Worm (Caenorhabditis elegans) whole organism, midembryonic: ENCODE measurements around the gene tam-1.

ENCODE experiments used
- T22C8.4 ChIP-seq: fragments of 200-800 bp; sonication (Bioruptor generic); IDR thresholded peaks from 2 replicates; pipeline ENCODE4 v1.3.6; 2022; ENCODE audit warnings: missing genetic modification characterization, missing compliant biosample characterization
- cog-1 ChIP-seq: sonication (generic microtip); optimal IDR thresholded peaks from 2 replicates; lab custom pipeline; 2016; ENCODE audit warnings: missing genetic modification characterization, missing compliant biosample characterization
- klf-2 ChIP-seq: fragments of 200-800 bp; sonication (Bioruptor generic); conservative IDR thresholded peaks from 2 replicates; pipeline ENCODE4 v1.3.6; 2022; ENCODE audit warnings: missing genetic modification reagents, missing genetic modification characterization, missing compliant biosample characterization
- med-1 ChIP-seq: sonication (generic microtip); optimal IDR thresholded peaks from 2 replicates; lab custom pipeline; 2017; ENCODE audit warnings: missing genetic modification characterization, mild to moderate bottlenecking, missing compliant biosample characterization, antibody characterized with exemption, missing genetic modification reagents; ENCODE audit not compliant: insufficient read depth
- ref-1 ChIP-seq: fragments of 200-800 bp; sonication (Bioruptor generic); conservative IDR thresholded peaks from 2 replicates; pipeline ENCODE4 v1.3.6; 2022; ENCODE audit warnings: missing genetic modification reagents, missing genetic modification characterization, missing compliant biosample characterization
- tab-1 ChIP-seq: fragments of 200-800 bp; sonication (Bioruptor generic); IDR thresholded peaks from 2 replicates; pipeline ENCODE4 v1.3.6; 2022; ENCODE audit warnings: missing genetic modification characterization, missing compliant biosample characterization
- ztf-23 ChIP-seq: fragments of 200-800 bp; sonication (Bioruptor generic); IDR thresholded peaks from 2 replicates; pipeline ENCODE4 v1.3.6; 2022; ENCODE audit warnings: missing genetic modification reagents, missing genetic modification characterization, missing compliant biosample characterization
- ztf-29 ChIP-seq: fragments of 200-800 bp; sonication (Bioruptor generic); IDR thresholded peaks from 2 replicates; pipeline ENCODE4 v1.3.6; 2022; ENCODE audit warnings: missing genetic modification reagents, missing genetic modification characterization, missing compliant biosample characterization

DNA sequence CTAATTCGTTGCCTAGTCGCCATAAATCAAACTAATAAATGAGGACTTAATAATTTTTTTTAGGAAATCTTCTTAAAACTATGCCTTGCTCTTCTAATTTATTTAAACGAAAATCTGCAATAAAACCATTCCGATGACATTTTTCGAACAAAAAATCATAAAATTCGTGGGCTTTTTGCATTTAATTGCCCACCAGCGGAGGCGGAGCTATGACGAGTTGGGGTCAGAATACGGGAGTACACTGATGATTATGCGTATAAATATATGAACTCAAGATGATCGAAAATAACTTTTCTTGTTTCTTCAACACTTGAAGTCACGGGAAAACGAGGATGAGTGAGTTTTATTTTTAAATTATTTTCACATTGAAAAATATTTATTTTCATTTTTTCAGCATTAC is 28.5 kb downstream of the tam-1 start, which contains the start of gene catp-2:
- TF ChIP-seq klf-2 (GFP tag; lab: Robert Waterston, UW) (no peak), tab-1 (no peak), T22C8.4 (GFP tag; lab: Robert Waterston, UW) (no peak), cog-1 (tag; lab: Kevin White, UChicago) (no peak), med-1 (GFP tag; lab: Kevin White, UChicago) (no peak), ztf-23 (GFP tag; lab: Robert Waterston, UW) (no peak), ref-1 (GFP tag; lab: Robert Waterston, UW) (no peak), ztf-29 (GFP tag; lab: Robert Waterston, UW) (no peak)
